Worm (Caenorhabditis elegans): ENCODE data around the gene hst-1.
"Not testable (repeated sequence)": the region's sequence is repeated elsewhere in the genome, so short reads cannot be mapped to it uniquely, and the experiment has no call there.

DNA sequence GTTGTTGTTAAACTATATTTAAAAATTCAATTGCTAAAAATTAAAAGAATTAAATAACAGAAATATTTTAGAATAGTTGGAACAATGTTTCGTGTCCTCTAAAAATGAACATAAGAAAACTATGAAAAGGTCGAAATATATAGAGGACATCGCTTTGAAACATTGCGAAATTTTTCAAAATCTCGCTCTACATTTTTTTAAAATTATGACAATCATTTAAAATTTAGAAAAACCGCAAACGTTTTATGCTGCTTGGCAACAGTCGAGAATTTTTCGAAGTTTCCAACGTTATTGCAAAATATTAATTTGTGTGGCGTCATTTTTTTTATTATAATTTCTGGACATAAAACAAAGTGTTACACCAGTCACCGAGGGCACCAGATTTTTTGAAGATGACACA, 23.7 kb upstream of the hst-1 start, which contains the start of the genes parg-2 and ipla-5:
- not testable (repeated sequence) for TF ChIP-seq ztf-23 (GFP tag; IDR thresholded peaks at IDR 0.05); flt-1 (GFP tag; IDR thresholded peaks at IDR 0.05); med-1 (GFP tag; optimal IDR thresholded peaks at IDR 0.05; ENCODE audit: insufficient read depth); ref-1 (GFP tag; conservative IDR thresholded peaks at IDR 0.05); T22C8.4 (GFP tag; IDR thresholded peaks at IDR 0.05); tab-1 (GFP tag; IDR thresholded peaks at IDR 0.05); klf-2 (GFP tag; conservative IDR thresholded peaks at IDR 0.05); ztf-29 (GFP tag; IDR thresholded peaks at IDR 0.05)

Data from whole organism, midembryonic.